Worm (Caenorhabditis elegans) whole organism, young adult: ENCODE data around the gene col-85.

Experiments used
- akir-1 ChIP-seq: fragments of 200-800 bp; sonication (Bioruptor generic); optimal IDR thresholded peaks from 2 replicates; lab custom pipeline; 2018; ENCODE audit warnings: mild to moderate bottlenecking, missing genetic modification characterization, moderate library complexity, missing compliant biosample characterization
- aptf-2 ChIP-seq: fragments of 200-800 bp; sonication (Bioruptor generic); conservative IDR thresholded peaks from 2 replicates; pipeline ENCODE4 v1.3.6; 2022; ENCODE audit warnings: missing genetic modification reagents, missing genetic modification characterization, missing compliant biosample characterization
- atf-7 ChIP-seq: sonication (generic microtip); optimal IDR thresholded peaks from 2 replicates; lab custom pipeline; 2017; ENCODE audit warnings: mild to moderate bottlenecking, missing genetic modification characterization, missing compliant biosample characterization
- bed-1 ChIP-seq: fragments of 200-800 bp; sonication (Bioruptor generic); IDR thresholded peaks from 2 replicates; pipeline ENCODE4 v1.3.6; 2022; ENCODE audit warnings: missing genetic modification reagents, missing genetic modification characterization, missing compliant biosample characterization
- dpl-1 ChIP-seq: fragments of 150-350 bp; optimal IDR thresholded peaks from 2 replicates; lab custom pipeline; 2014; ENCODE audit warnings: missing biosample characterization, missing genetic modification reagents, missing genetic modification characterization
- mes-4 ChIP-seq: sonication (generic microtip); optimal IDR thresholded peaks from 2 replicates; lab custom pipeline; 2016; ENCODE audit warnings: missing genotype, missing genetic modification characterization, missing compliant biosample characterization
- mxl-1 ChIP-seq: sonication (generic microtip); optimal IDR thresholded peaks from 2 replicates; lab custom pipeline; 2016; ENCODE audit warnings: missing genetic modification characterization, missing compliant biosample characterization
- nfya-1 ChIP-seq: sonication (generic microtip); optimal IDR thresholded peaks from 2 replicates; lab custom pipeline; 2017; ENCODE audit warnings: antibody characterized with exemption, missing compliant biosample characterization, missing genetic modification characterization, borderline replicate concordance; ENCODE audit not compliant: insufficient read depth
- nfya-2 ChIP-seq: fragments of 200-800 bp; sonication (Bioruptor generic); IDR thresholded peaks from 2 replicates; pipeline ENCODE4 v1.3.6; 2022; ENCODE audit warnings: missing genetic modification reagents, missing genetic modification characterization, missing compliant biosample characterization
- nhr-80 ChIP-seq: sonication (generic microtip); optimal IDR thresholded peaks from 2 replicates; lab custom pipeline; 2016; ENCODE audit warnings: missing genetic modification characterization, missing compliant biosample characterization
- rcor-1 ChIP-seq: fragments of 200-800 bp; sonication (Bioruptor generic); IDR thresholded peaks from 2 replicates; pipeline ENCODE4 v1.3.6; 2022; ENCODE audit warnings: missing genetic modification reagents, missing genetic modification characterization, missing compliant biosample characterization
- snpc-4 ChIP-seq, 5 experiments: fragments of 150-350 bp in 1 of 5; sonication (generic microtip) in 4 of 5; optimal IDR thresholded peaks; 2 replicates each; lab custom pipeline; 2014 to 2018; ENCODE audit warnings: missing genetic modification characterization in 5 of 5, missing biosample characterization in 3 of 5, antibody characterized with exemption in 2 of 5, mild to moderate bottlenecking in 2 of 5, missing compliant biosample characterization in 2 of 5, missing genotype in 2 of 5, moderate library complexity in 2 of 5, missing genetic modification reagents in 1 of 5
- unc-62 ChIP-seq: fragments of 150-350 bp; optimal IDR thresholded peaks from 2 replicates; lab custom pipeline; 2014; ENCODE audit warnings: missing biosample characterization, missing genetic modification reagents, missing genetic modification characterization

DNA sequence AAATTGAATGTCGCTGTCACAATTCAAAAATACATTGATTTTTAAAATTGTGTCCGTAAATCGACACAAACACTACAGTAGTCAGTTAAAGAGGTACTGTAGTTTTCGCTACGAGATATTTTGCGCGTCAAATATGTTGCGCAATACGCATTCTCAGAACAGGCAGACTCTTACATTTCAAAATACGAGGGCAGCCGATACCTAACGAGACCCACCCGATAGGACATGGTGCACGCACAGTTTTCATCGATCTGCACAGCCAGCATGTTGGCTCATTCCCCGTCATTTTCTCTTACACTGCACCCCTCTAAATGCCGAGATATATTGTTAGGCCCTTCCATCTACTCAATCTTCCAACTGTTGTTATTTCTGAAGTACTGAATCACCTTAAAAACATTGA, 32.7 kb downstream of the col-85 start, which contains the start of gene F15A4.2:
- TF ChIP-seq snpc-4 (GFP tag; optimal IDR thresholded peaks at IDR 0.05; lab: Kevin White, UChicago) (no peak), snpc-4 (tag; optimal IDR thresholded peaks at IDR 0.05; lab: Kevin White, UChicago) (no peak), dpl-1 (GFP tag; lab: Kevin White, UChicago) (no peak), mxl-1 (tag; lab: Kevin White, UChicago) (no peak), rcor-1 (GFP tag; lab: Robert Waterston, UW) (no peak), akir-1 (GFP tag; lab: Kevin White, UChicago) (no peak), nfya-2 (GFP tag; lab: Robert Waterston, UW) (no peak), mes-4 (tag; lab: Kevin White, UChicago) (no peak), nhr-80 (no peak), unc-62 (GFP tag; lab: Kevin White, UChicago) (no peak), bed-1 (GFP tag; lab: Robert Waterston, UW) (no peak), aptf-2 (GFP tag; lab: Robert Waterston, UW) (no peak), atf-7 (no peak), nfya-1 (tag; lab: Kevin White, UChicago) (no peak)
